Fruit fly (Drosophila melanogaster): ENCODE data around the gene CG11345.
A peak's percentile ranks its signal among the peaks of the same experiment; 100 is the strongest.

Gene CG11345

DNA sequence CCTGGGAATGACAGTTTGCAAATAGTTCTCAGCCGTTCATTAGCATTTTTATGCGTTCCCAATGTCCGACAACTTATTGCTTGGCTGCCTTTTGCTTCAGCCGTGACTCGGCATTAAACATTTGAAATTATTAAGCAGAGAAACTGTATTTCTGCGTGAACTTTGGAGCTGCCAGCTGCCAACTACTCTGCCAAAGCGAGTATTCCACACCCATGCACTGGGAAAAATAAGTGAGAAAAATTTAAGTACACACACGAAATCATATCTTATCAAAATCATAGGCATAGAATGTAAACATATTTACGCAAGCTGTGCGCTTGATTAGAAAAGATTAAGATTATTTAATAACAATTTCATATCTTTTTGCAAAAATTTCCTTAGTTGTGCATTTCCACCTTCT lies 45.0 kb downstream of the CG11345 start (continued):
- TF ChIP-seq lbe (GFP tag; optimal IDR thresholded peaks at IDR 0.05): no peak
- peak; percentile 21 for TF ChIP-seq disco-r (GFP tag; optimal IDR thresholded peaks at IDR 0.05)
- TF ChIP-seq Vsx1 (GFP tag; optimal IDR thresholded peaks at IDR 0.05): no peak
- no peak for TF ChIP-seq Neu2 (GFP tag; optimal IDR thresholded peaks at IDR 0.05; ENCODE audit: borderline replicate concordance)
- TF ChIP-seq CG11247 (GFP tag; IDR thresholded peaks at IDR 0.05): peak; percentile 64
- TF ChIP-seq prd (optimal IDR thresholded peaks at IDR 0.05): no peak
- TF ChIP-seq prd (GFP tag; IDR thresholded peaks at IDR 0.05): peak; percentile 65
- TF ChIP-seq HLH3B (GFP tag; IDR thresholded peaks at IDR 0.05): peak; percentile 61; the same call in 1 of the 2 replicates
- peak; percentile 72; the same call in 2 of the 3 replicates for TF ChIP-seq CG14050 (GFP tag; IDR thresholded peaks at IDR 0.05)
- peak; percentile 74 for TF ChIP-seq CG34376 (GFP tag; optimal IDR thresholded peaks at IDR 0.05)
- TF ChIP-seq Xrp1 (GFP tag; IDR thresholded peaks at IDR 0.05): peak; percentile 62; the same call in 1 of the 2 replicates
- TF ChIP-seq slp2 (GFP tag; optimal IDR thresholded peaks at IDR 0.05): no peak
- TF ChIP-seq Sox100B (GFP tag; optimal IDR thresholded peaks at IDR 0.05): no peak
- TF ChIP-seq CG9932 (GFP tag; IDR thresholded peaks at IDR 0.05): peak; percentile 85
- peak; percentile 78 for TF ChIP-seq Ets65A (GFP tag)
- no peak for TF ChIP-seq CG16813 (GFP tag; IDR thresholded peaks at IDR 0.05; ENCODE audit: partially characterized antibody)
- peak; percentile 5 for TF ChIP-seq crc (GFP tag; optimal IDR thresholded peaks at IDR 0.05)
- TF ChIP-seq CG3847 (GFP tag; IDR thresholded peaks at IDR 0.05): peak; percentile 57; the same call in 1 of the 2 replicates
- peak; percentile 27 for TF ChIP-seq CoRest (tag; optimal IDR thresholded peaks at IDR 0.05)
- TF ChIP-seq CG5953 (GFP tag; IDR thresholded peaks at IDR 0.05): peak; percentile 70; the same call in 1 of the 2 replicates
- TF ChIP-seq CG12391 (tag; optimal IDR thresholded peaks at IDR 0.05): peak; percentile 27
- no peak for TF ChIP-seq CG11398 (GFP tag; optimal IDR thresholded peaks at IDR 0.05)
- no peak for TF ChIP-seq pzg (GFP tag; optimal IDR thresholded peaks at IDR 0.05)
- TF ChIP-seq CG15479 (GFP tag; optimal IDR thresholded peaks at IDR 0.05): no peak
- TF ChIP-seq CG34224 (GFP tag; IDR thresholded peaks at IDR 0.05; ENCODE audit: partially characterized antibody): 0 out of 3 replicates have a peak, but pooled peaks have one; percentile 9
- peak; percentile 67 for TF ChIP-seq Ada2b (GFP tag; IDR thresholded peaks at IDR 0.05)
- TF ChIP-seq bbx (GFP tag; IDR thresholded peaks at IDR 0.05; ENCODE audit: partially characterized antibody): no peak
- peak; percentile 45 for TF ChIP-seq Oli (tag; optimal IDR thresholded peaks at IDR 0.05)
- peak; percentile 50 for TF ChIP-seq esg (GFP tag; conservative IDR thresholded peaks at IDR 0.05)
- TF ChIP-seq CG30431 (GFP tag; optimal IDR thresholded peaks at IDR 0.05): peak; percentile 29
- peak; percentile 11 for TF ChIP-seq Ets97D (GFP tag; optimal IDR thresholded peaks at IDR 0.05)
- TF ChIP-seq az2 (GFP tag; optimal IDR thresholded peaks at IDR 0.05): peak; percentile 25
- no peak for TF ChIP-seq E2f2 (GFP tag; IDR thresholded peaks at IDR 0.05)
- peak; percentile 68 for TF ChIP-seq Ptx1 (GFP tag; IDR thresholded peaks at IDR 0.05)
- peak; percentile 12 for TF ChIP-seq CG8944 (GFP tag; optimal IDR thresholded peaks at IDR 0.05)
- peak; percentile 36; the same call in 1 of the 2 replicates for TF ChIP-seq MBD-R2 (GFP tag; IDR thresholded peaks at IDR 0.05)
- TF ChIP-seq CG18764 (GFP tag; optimal IDR thresholded peaks at IDR 0.05): no peak
- peak; percentile 22 for TF ChIP-seq pnt (GFP tag; optimal IDR thresholded peaks at IDR 0.05)
- peak; percentile 39 for TF ChIP-seq CG2678 (tag; optimal IDR thresholded peaks at IDR 0.05)
- peak; percentile 27 for TF ChIP-seq CG9727 (GFP tag; optimal IDR thresholded peaks at IDR 0.05)
- peak; percentile 59 for TF ChIP-seq gro (GFP tag; optimal IDR thresholded peaks at IDR 0.05)
- TF ChIP-seq ranshi (GFP tag; IDR thresholded peaks at IDR 0.05): peak; percentile 55; the same call in 1 of the 2 replicates
- TF ChIP-seq gcm2 (GFP tag; optimal IDR thresholded peaks at IDR 0.05): no peak
- TF ChIP-seq dmrt99B (tag; optimal IDR thresholded peaks at IDR 0.05): peak; percentile 35
- 0 out of 2 replicates have a peak, but pooled peaks have one; percentile 11 for TF ChIP-seq rib (GFP tag; IDR thresholded peaks at IDR 0.05)
- peak; percentile 22 for TF ChIP-seq CG7786 (GFP tag; optimal IDR thresholded peaks at IDR 0.05)
- TF ChIP-seq Dbx (GFP tag; IDR thresholded peaks at IDR 0.05): peak; percentile 64; the same call in 2 of the 3 replicates
- peak; percentile 15 for TF ChIP-seq CG8388 (GFP tag; optimal IDR thresholded peaks at IDR 0.05)
- peak; percentile 62; the same call in 1 of the 2 replicates for TF ChIP-seq CG10366 (GFP tag; IDR thresholded peaks at IDR 0.05)
- peak; percentile 4 for TF ChIP-seq CG8089 (GFP tag; optimal IDR thresholded peaks at IDR 0.05)
- no peak for TF ChIP-seq Hr78 (GFP tag; optimal IDR thresholded peaks at IDR 0.05)
